Worm (Caenorhabditis elegans): ENCODE results near the gene clec-239.

ce11 chrV:17001167-17001566, 44.8 kb downstream of the clec-239 start, which contains the start of gene sri-9:
- TF ChIP-seq unc-98 (GFP tag; IDR thresholded peaks at IDR 0.05) (no peak), aly-2 (tag; optimal IDR thresholded peaks at IDR 0.05) (no peak), egl-27 (tag; optimal IDR thresholded peaks at IDR 0.05) (no peak), elt-3 (tag; optimal IDR thresholded peaks at IDR 0.05) (no peak)
